Fruit fly (Drosophila melanogaster) Kc167 (cell line): ENCODE results near the gene Nepl5.

Experiments used
- Sin3A ChIP-seq: fragments of >200 bp; optimal IDR thresholded peaks from 2 replicates; lab custom pipeline; 2018; ENCODE audit warnings: missing external identifiers
- h ChIP-seq: fragments of >200 bp; optimal IDR thresholded peaks from 3 replicates; lab custom pipeline; 2018; ENCODE audit warnings: missing external identifiers
- insv ChIP-seq: fragments of >200 bp; optimal IDR thresholded peaks from 3 replicates; lab custom pipeline; 2018; ENCODE audit warnings: missing external identifiers
- psq ChIP-seq: fragments of >200 bp; optimal IDR thresholded peaks from 2 replicates; lab custom pipeline; 2017; ENCODE audit warnings: missing external identifiers

dm6 chr2L:6422488-6422887, 41.4 kb downstream of the Nepl5 start:
- TF ChIP-seq insv = no peak
- TF ChIP-seq h = no peak
- TF ChIP-seq Sin3A (lab: Kevin White, UChicago) = no peak
- TF ChIP-seq psq (lab: Kevin White, UChicago) = no peak
